Fruit fly (Drosophila melanogaster): ENCODE data around the gene Mesh1.

Gene Mesh1

dm6 chr3R:29222891-29223842, 20.8 kb upstream of the Mesh1 start, which contains the start of the genes Cisd2 and Brd8 (continued):
- TF ChIP-seq CG11696 (GFP tag; IDR thresholded peaks at IDR 0.05) (no peak), Med (GFP tag) (peak; percentile 81), inv (GFP tag; IDR thresholded peaks at IDR 0.05; ENCODE audit: partially characterized antibody) (peak; percentile 90), prd (optimal IDR thresholded peaks at IDR 0.05) (no peak), prd (GFP tag; IDR thresholded peaks at IDR 0.05) (0 out of 3 replicates have a peak, but pooled peaks have one; percentile 4), so (GFP tag; IDR thresholded peaks at IDR 0.05) (no peak), Opbp (GFP tag; IDR thresholded peaks at IDR 0.05; ENCODE audit: partially characterized antibody) (peak; percentile 96), CTCF (GFP tag; optimal IDR thresholded peaks at IDR 0.05) (peak; percentile 55), Xrp1 (GFP tag; IDR thresholded peaks at IDR 0.05) (no peak), amos (GFP tag; IDR thresholded peaks at IDR 0.05; ENCODE audit: partially characterized antibody) (peak; percentile 96), CG9932 (GFP tag; IDR thresholded peaks at IDR 0.05) (peak; percentile 36; the same call in 1 of the 2 replicates), CG17829 (tag; optimal IDR thresholded peaks at IDR 0.05) (peak; percentile 46), pzg (GFP tag; optimal IDR thresholded peaks at IDR 0.05) (peak; percentile 91), Ravus (GFP tag; IDR thresholded peaks at IDR 0.05) (no peak), CG15514 (GFP tag; optimal IDR thresholded peaks at IDR 0.05) (peak; percentile 84), CG13624 (GFP tag; optimal IDR thresholded peaks at IDR 0.05) (peak; percentile 31), gro (GFP tag; optimal IDR thresholded peaks at IDR 0.05) (peak; percentile 26), CG7987 (GFP tag; optimal IDR thresholded peaks at IDR 0.05) (peak; percentile 57), Sry-δ (GFP tag; optimal IDR thresholded peaks at IDR 0.05) (peak; percentile 95), trem (tag; optimal IDR thresholded peaks at IDR 0.05) (peak; percentile 37), CG9609 (GFP tag; optimal IDR thresholded peaks at IDR 0.05) (no peak), CG14860 (GFP tag; IDR thresholded peaks at IDR 0.05; ENCODE audit: partially characterized antibody) (peak; percentile 96), Nf-YC (tag; optimal IDR thresholded peaks at IDR 0.05) (peak; percentile 28), sug (tag; optimal IDR thresholded peaks at IDR 0.05) (peak; percentile 19), MESR4 (GFP tag; optimal IDR thresholded peaks at IDR 0.05) (peak; percentile 78), Abd-B (GFP tag; optimal IDR thresholded peaks at IDR 0.05) (peak; percentile 31), jumu (GFP tag; optimal IDR thresholded peaks at IDR 0.05) (no peak), CG2120 (GFP tag; optimal IDR thresholded peaks at IDR 0.05) (peak; percentile 7), zen2 (GFP tag; IDR thresholded peaks at IDR 0.05; ENCODE audit: partially characterized antibody) (peak; percentile 96), lmd (GFP tag; IDR thresholded peaks at IDR 0.05) (no peak), CG34224 (GFP tag; IDR thresholded peaks at IDR 0.05; ENCODE audit: partially characterized antibody) (peak; percentile 98), CG13287 (GFP tag; IDR thresholded peaks at IDR 0.05; ENCODE audit: partially characterized antibody) (peak; percentile 94), ind (GFP tag; optimal IDR thresholded peaks at IDR 0.05) (no peak), CG9797 (GFP tag; optimal IDR thresholded peaks at IDR 0.05) (peak; percentile 86), CG16813 (GFP tag; IDR thresholded peaks at IDR 0.05; ENCODE audit: partially characterized antibody) (peak; percentile 92), CG11560 (tag; IDR thresholded peaks at IDR 0.05) (peak; percentile 76; the same call in 2 of the 3 replicates), Fer1 (GFP tag; optimal IDR thresholded peaks at IDR 0.05) (peak; percentile 43), vnd (GFP tag; IDR thresholded peaks at IDR 0.05; ENCODE audit: partially characterized antibody) (peak; percentile 93), onecut (GFP tag; IDR thresholded peaks at IDR 0.05) (peak; percentile 86), Ets97D (GFP tag; optimal IDR thresholded peaks at IDR 0.05) (peak; percentile 80), Sin3A (optimal IDR thresholded peaks at IDR 0.05) (peak; percentile 69), CG10959 (GFP tag; IDR thresholded peaks at IDR 0.05) (no peak), nmo (GFP tag; optimal IDR thresholded peaks at IDR 0.05) (peak; percentile 43), Rfx (GFP tag; IDR thresholded peaks at IDR 0.05) (peak; percentile 21; the same call in 1 of the 2 replicates), CG2712 (tag; optimal IDR thresholded peaks at IDR 0.05) (peak; percentile 29), insv (GFP tag; optimal IDR thresholded peaks at IDR 0.05) (peak in 1 of 2 experiments; percentile 24), CG34422 (GFP tag; IDR thresholded peaks at IDR 0.05) (peak; percentile 47; the same call in 1 of the 3 replicates), CG33213 (GFP tag; optimal IDR thresholded peaks at IDR 0.05) (peak; percentile 30)
